Fruit fly (Drosophila melanogaster) whole organism, embryonic: ENCODE measurements around the gene Sgs1.
A peak's percentile ranks its signal among the peaks of the same experiment; 100 is the strongest.

Source experiments
- ATbp ChIP-seq: fragments of 200-800 bp; sonication (Bioruptor generic); optimal IDR thresholded peaks from 2 replicates; lab custom pipeline; 2017; ENCODE audit warnings: missing biosample characterization, mild to moderate bottlenecking, missing genetic modification characterization, missing genetic modification reagents
- Asciz ChIP-seq: fragments of 200-800 bp; sonication (Bioruptor generic); optimal IDR thresholded peaks from 2 replicates; lab custom pipeline; 2017; ENCODE audit warnings: missing biosample characterization, mild to moderate bottlenecking, missing genetic modification characterization, missing genetic modification reagents
- BtbVII ChIP-seq: fragments of 200-800 bp; sonication (Bioruptor generic); optimal IDR thresholded peaks from 3 replicates; lab custom pipeline; 2017; ENCODE audit warnings: missing biosample characterization, mild to moderate bottlenecking, missing genetic modification characterization
- CG10366 ChIP-seq: fragments of 200-800 bp; sonication (Bioruptor generic); IDR thresholded peaks from 2 replicates; pipeline ENCODE4 v1.3.6; 2022; ENCODE audit warnings: missing biosample characterization, missing genetic modification characterization
- CG10959 ChIP-seq: fragments of 200-800 bp; sonication (Bioruptor generic); IDR thresholded peaks from 2 replicates; pipeline ENCODE4 v1.3.6; 2022; ENCODE audit warnings: missing biosample characterization, missing genetic modification characterization
- CG10979 ChIP-seq: fragments of 200-800 bp; sonication (Bioruptor generic); optimal IDR thresholded peaks from 2 replicates; lab custom pipeline; 2018; ENCODE audit warnings: missing biosample characterization, mild to moderate bottlenecking, missing genetic modification characterization, moderate library complexity
- CG11085 ChIP-seq: fragments of 200-800 bp; sonication (Bioruptor generic); IDR thresholded peaks from 2 replicates; pipeline ENCODE4 v1.3.6; 2022; ENCODE audit warnings: missing biosample characterization, missing genetic modification characterization
- CG11247 ChIP-seq: fragments of 200-800 bp; sonication (Bioruptor generic); IDR thresholded peaks from 2 replicates; pipeline ENCODE4 v1.3.6; 2022; ENCODE audit warnings: missing biosample characterization, missing genetic modification characterization
- CG11504 ChIP-seq: fragments of 200-800 bp; sonication (Bioruptor generic); optimal IDR thresholded peaks from 3 replicates; lab custom pipeline; 2019; ENCODE audit warnings: missing biosample characterization, mild to moderate bottlenecking, missing genetic modification characterization, moderate library complexity
- CG12236 ChIP-seq: fragments of 200-800 bp; sonication (Bioruptor generic); optimal IDR thresholded peaks from 2 replicates; lab custom pipeline; 2016; ENCODE audit warnings: missing biosample characterization, missing genetic modification characterization
- CG12391 ChIP-seq: fragments of 200-800 bp; sonication (Bioruptor generic); optimal IDR thresholded peaks from 3 replicates; lab custom pipeline; 2018; ENCODE audit warnings: missing biosample characterization, mild to moderate bottlenecking, missing genetic modification characterization, moderate library complexity
- CG13424 ChIP-seq: fragments of 200-800 bp; sonication (Bioruptor generic); optimal IDR thresholded peaks from 2 replicates; lab custom pipeline; 2019; ENCODE audit warnings: missing biosample characterization, mild to moderate bottlenecking, missing genetic modification characterization, moderate library complexity
- CG14710 ChIP-seq: fragments of 200-800 bp; sonication (Bioruptor generic); optimal IDR thresholded peaks from 3 replicates; lab custom pipeline; 2019; ENCODE audit warnings: missing biosample characterization, mild to moderate bottlenecking, missing genetic modification characterization, moderate library complexity
- CG15269 ChIP-seq: fragments of 200-800 bp; sonication (Bioruptor generic); optimal IDR thresholded peaks from 2 replicates; lab custom pipeline; 2018; ENCODE audit warnings: missing biosample characterization, mild to moderate bottlenecking, missing genetic modification characterization, moderate library complexity
- CG1529 ChIP-seq: fragments of 200-800 bp; sonication (Bioruptor generic); optimal IDR thresholded peaks from 3 replicates; lab custom pipeline; 2018; ENCODE audit warnings: missing biosample characterization, missing genetic modification characterization
- CG17359 ChIP-seq: fragments of 200-800 bp; sonication (Bioruptor generic); optimal IDR thresholded peaks from 3 replicates; lab custom pipeline; 2018; ENCODE audit warnings: missing biosample characterization, mild to moderate bottlenecking, missing genetic modification characterization, moderate library complexity
- CG17361 ChIP-seq: fragments of 200-800 bp; sonication (Bioruptor generic); IDR thresholded peaks from 3 replicates; pipeline ENCODE4 v1.3.6; 2022; ENCODE audit warnings: missing biosample characterization, missing genetic modification characterization
- CG18599 ChIP-seq: fragments of 200-800 bp; sonication (Bioruptor generic); optimal IDR thresholded peaks from 3 replicates; lab custom pipeline; 2017; ENCODE audit warnings: missing biosample characterization, missing genetic modification characterization, mild to moderate bottlenecking, moderate library complexity, missing genetic modification reagents
- CG2712 ChIP-seq: fragments of 200-800 bp; optimal IDR thresholded peaks from 3 replicates; lab custom pipeline; 2019; ENCODE audit warnings: missing biosample characterization, mild to moderate bottlenecking, missing genetic modification characterization, moderate library complexity
- CG31365 ChIP-seq: fragments of 200-800 bp; sonication (Bioruptor generic); optimal IDR thresholded peaks from 2 replicates; lab custom pipeline; 2018; ENCODE audit warnings: missing biosample characterization, mild to moderate bottlenecking, missing genetic modification characterization
- CG31441 ChIP-seq: fragments of 200-800 bp; sonication (Bioruptor generic); IDR thresholded peaks from 2 replicates; pipeline ENCODE4 v1.3.6; 2022; ENCODE audit warnings: missing biosample characterization, missing genetic modification characterization
- CG4854 ChIP-seq: fragments of 200-800 bp; sonication (Bioruptor generic); optimal IDR thresholded peaks from 2 replicates; lab custom pipeline; 2016; ENCODE audit warnings: missing biosample characterization, missing genetic modification characterization, inconsistent platforms
- CG7839 ChIP-seq: fragments of 200-800 bp; sonication (Bioruptor generic); optimal IDR thresholded peaks from 3 replicates; lab custom pipeline; 2018; ENCODE audit warnings: missing biosample characterization, mild to moderate bottlenecking, missing genetic modification characterization, moderate library complexity
- CG8089 ChIP-seq: fragments of 200-800 bp; sonication (Bioruptor generic); optimal IDR thresholded peaks from 3 replicates; lab custom pipeline; 2016; ENCODE audit warnings: missing biosample characterization, missing genetic modification characterization
- CG8924 ChIP-seq: fragments of 200-800 bp; optimal IDR thresholded peaks from 3 replicates; lab custom pipeline; 2019; ENCODE audit warnings: missing biosample characterization, mild to moderate bottlenecking, missing genetic modification characterization, moderate library complexity
- CG9437 ChIP-seq: fragments of 200-800 bp; sonication (Bioruptor generic); optimal IDR thresholded peaks from 2 replicates; lab custom pipeline; 2018; ENCODE audit warnings: missing biosample characterization, mild to moderate bottlenecking, missing genetic modification characterization
- Dp ChIP-seq: fragments of 200-800 bp; sonication (Bioruptor generic); optimal IDR thresholded peaks from 2 replicates; lab custom pipeline; 2018; ENCODE audit warnings: missing biosample characterization, mild to moderate bottlenecking, missing genetic modification characterization, moderate library complexity
- MBD-R2 ChIP-seq: fragments of 200-800 bp; sonication (Bioruptor generic); IDR thresholded peaks from 2 replicates; pipeline ENCODE4 v1.3.6; 2022; ENCODE audit warnings: missing biosample characterization, missing genetic modification characterization
- Med ChIP-seq: fragments of 200-800 bp; sonication (Bioruptor generic); peaks from one replicate; lab custom pipeline; 2016; ENCODE audit warnings: missing biosample characterization, missing genetic modification characterization, mild to moderate bottlenecking, inconsistent platforms, moderate library complexity
- Mes4 ChIP-seq: fragments of 200-800 bp; sonication (Bioruptor generic); optimal IDR thresholded peaks from 2 replicates; lab custom pipeline; 2016; ENCODE audit warnings: missing biosample characterization, missing genetic modification characterization
- Poxn ChIP-seq: fragments of 200-800 bp; sonication (Bioruptor generic); IDR thresholded peaks from 2 replicates; pipeline ENCODE4 v1.3.6; 2022; ENCODE audit warnings: missing biosample characterization, missing genetic modification characterization
- Ssrp ChIP-seq: fragments of 200-800 bp; sonication (Bioruptor generic); optimal IDR thresholded peaks from 2 replicates; lab custom pipeline; 2018; ENCODE audit warnings: missing biosample characterization, mild to moderate bottlenecking, missing genetic modification characterization, moderate library complexity
- Usf ChIP-seq: fragments of 200-800 bp; sonication (Bioruptor generic); optimal IDR thresholded peaks from 2 replicates; lab custom pipeline; 2017; ENCODE audit warnings: missing genotype, missing biosample characterization, missing genetic modification characterization
- bcd ChIP-seq: fragments of 200-800 bp; sonication (Bioruptor generic); optimal IDR thresholded peaks from 2 replicates; lab custom pipeline; 2017; ENCODE audit warnings: missing biosample characterization, mild to moderate bottlenecking, missing genetic modification characterization
- chif ChIP-seq, 2 experiments: fragments of 200-800 bp; sonication (Bioruptor generic); optimal IDR thresholded peaks; 3 replicates each; lab custom pipeline; 2016; ENCODE audit warnings: missing biosample characterization in 2 of 2, missing genetic modification characterization in 2 of 2
- cwo ChIP-seq: fragments of 200-800 bp; sonication (Bioruptor generic); optimal IDR thresholded peaks from 3 replicates; lab custom pipeline; 2017; ENCODE audit warnings: missing biosample characterization, missing genetic modification characterization, mild to moderate bottlenecking, moderate library complexity, missing genetic modification reagents
- fd3F ChIP-seq: fragments of 200-800 bp; sonication (Bioruptor generic); optimal IDR thresholded peaks from 2 replicates; lab custom pipeline; 2018; ENCODE audit warnings: missing biosample characterization, mild to moderate bottlenecking, missing genetic modification characterization, moderate library complexity
- fd96Cb ChIP-seq: fragments of 200-800 bp; sonication (Bioruptor generic); optimal IDR thresholded peaks from 2 replicates; lab custom pipeline; 2018; ENCODE audit warnings: missing biosample characterization, mild to moderate bottlenecking, missing genetic modification characterization, moderate library complexity
- gem ChIP-seq: fragments of 200-800 bp; sonication (Bioruptor generic); optimal IDR thresholded peaks from 2 replicates; lab custom pipeline; 2019; ENCODE audit warnings: missing biosample characterization, mild to moderate bottlenecking, missing genetic modification characterization, moderate library complexity
- gro ChIP-seq: fragments of 200-800 bp; sonication (Bioruptor generic); optimal IDR thresholded peaks from 2 replicates; lab custom pipeline; 2016; ENCODE audit warnings: missing biosample characterization, missing genetic modification characterization
- h ChIP-seq: fragments of >200 bp; optimal IDR thresholded peaks from 2 replicates; lab custom pipeline; 2017
- kni ChIP-seq: fragments of 200-800 bp; sonication (Bioruptor generic); optimal IDR thresholded peaks from 3 replicates; lab custom pipeline; 2017; ENCODE audit warnings: mild to moderate bottlenecking, missing biosample characterization, missing genetic modification reagents, missing genetic modification characterization
- lab ChIP-seq: fragments of 200-800 bp; sonication (Bioruptor generic); optimal IDR thresholded peaks from 3 replicates; lab custom pipeline; 2017; ENCODE audit warnings: missing biosample characterization, missing genetic modification characterization, mild to moderate bottlenecking, moderate library complexity, missing genetic modification reagents
- lola ChIP-seq, 3 experiments: fragments of >200 bp in 2 of 3; fragments of 200-800 bp in 1 of 3; sonication (Bioruptor generic) in 1 of 3; optimal IDR thresholded peaks; 2 replicates each; lab custom pipeline; 2017 to 2019; ENCODE audit warnings: missing biosample characterization in 3 of 3, missing genetic modification characterization in 3 of 3, mild to moderate bottlenecking in 1 of 3, moderate library complexity in 1 of 3
- nom ChIP-seq: fragments of 200-800 bp; sonication (Bioruptor generic); optimal IDR thresholded peaks from 2 replicates; lab custom pipeline; 2017; ENCODE audit warnings: missing biosample characterization, missing genetic modification characterization, mild to moderate bottlenecking, moderate library complexity, missing genetic modification reagents
- onecut ChIP-seq: fragments of 200-800 bp; sonication (Bioruptor generic); IDR thresholded peaks from 2 replicates; pipeline ENCODE4 v1.3.6; 2022; ENCODE audit warnings: missing biosample characterization, missing genetic modification characterization
- pum ChIP-seq: fragments of 200-800 bp; sonication (Bioruptor generic); optimal IDR thresholded peaks from 2 replicates; lab custom pipeline; 2016; ENCODE audit warnings: missing biosample characterization, missing genetic modification characterization
- sens ChIP-seq: fragments of 200-800 bp; sonication (Bioruptor generic); peaks from one replicate; lab custom pipeline; 2016; ENCODE audit warnings: missing biosample characterization, missing genetic modification characterization
- vvl ChIP-seq: fragments of 200-800 bp; sonication (Bioruptor generic); IDR thresholded peaks from 2 replicates; pipeline ENCODE4 v1.3.6; 2022; ENCODE audit warnings: missing biosample characterization, missing genetic modification characterization
- wor ChIP-seq: fragments of 200-800 bp; sonication (Bioruptor generic); IDR thresholded peaks from 2 replicates; pipeline ENCODE4 v1.3.6; 2022; ENCODE audit warnings: missing biosample characterization, missing genetic modification characterization

The Sgs1 gene

DNA sequence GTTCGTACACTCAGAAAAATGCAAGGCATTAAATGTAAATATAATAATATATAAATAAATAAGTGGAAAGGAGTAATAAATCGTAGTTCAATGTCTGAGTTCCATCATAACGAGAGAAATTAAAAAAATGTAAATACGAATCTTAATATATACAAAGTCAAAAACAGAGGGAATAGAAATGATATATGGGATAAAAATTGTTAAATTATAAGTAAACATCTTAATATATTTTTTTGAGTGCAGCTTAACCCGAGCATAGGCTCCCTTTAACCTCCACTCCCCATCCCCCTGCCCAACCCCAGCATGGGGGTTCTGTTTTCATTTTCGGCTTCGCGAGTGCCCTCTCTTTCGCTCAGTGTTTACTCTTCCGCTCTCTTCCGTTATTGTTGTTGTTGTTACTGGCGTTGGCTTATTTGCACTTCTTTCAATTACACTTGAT is 21.5 kb upstream of the Sgs1 start (continued):
- peak; percentile 58 for TF ChIP-seq Med (GFP tag; lab: Kevin White, UChicago)
- peak; percentile 37 for TF ChIP-seq CG14710 (tag; lab: Kevin White, UChicago)
- TF ChIP-seq CG11504 (tag; lab: Kevin White, UChicago) = peak; percentile 63
- TF ChIP-seq CG8089 (GFP tag; lab: Kevin White, UChicago) = no peak
- 0 out of 2 replicates have a peak, but pooled peaks have one; percentile 22 for TF ChIP-seq vvl
- peak; percentile 33; the same call in 1 of the 2 replicates for TF ChIP-seq wor (GFP tag; lab: Robert Waterston, UW)
- peak; percentile 22 for TF ChIP-seq CG18599
- TF ChIP-seq h (lab: Kevin White, UChicago) = no peak
- TF ChIP-seq Poxn (GFP tag; lab: Robert Waterston, UW) = no peak
- TF ChIP-seq cwo (GFP tag; lab: Kevin White, UChicago) = peak; percentile 1
- no peak for TF ChIP-seq MBD-R2 (GFP tag; lab: Robert Waterston, UW)
- TF ChIP-seq BtbVII = peak; percentile 30
- TF ChIP-seq fd96Cb = peak; percentile 50
- no peak for TF ChIP-seq CG31365
- peak; percentile 28 for TF ChIP-seq CG1529 (GFP tag; lab: Kevin White, UChicago)
- no peak for TF ChIP-seq kni (GFP tag; lab: Kevin White, UChicago)
- peak; percentile 41 for TF ChIP-seq CG7839
- no peak for TF ChIP-seq CG12236 (GFP tag; lab: Kevin White, UChicago)
- no peak for TF ChIP-seq pum
- peak; percentile 23 for TF ChIP-seq bcd (GFP tag; lab: Kevin White, UChicago)
- TF ChIP-seq Asciz (GFP tag; lab: Kevin White, UChicago) = peak; percentile 44
- TF ChIP-seq lab (GFP tag; lab: Kevin White, UChicago) = peak; percentile 50
- no peak for TF ChIP-seq chif (GFP tag; optimal IDR thresholded peaks at IDR 0.05; lab: Kevin White, UChicago)
- TF ChIP-seq CG8924 = peak; percentile 41
- TF ChIP-seq Mes4 (GFP tag; lab: Kevin White, UChicago) = no peak
- TF ChIP-seq Usf (GFP tag; lab: Kevin White, UChicago) = no peak
- TF ChIP-seq nom (GFP tag; lab: Kevin White, UChicago) = no peak
- TF ChIP-seq sens (GFP tag; lab: Kevin White, UChicago) = peak; percentile 87
- no peak for TF ChIP-seq gro
- TF ChIP-seq CG10979 (tag; lab: Kevin White, UChicago) = peak; percentile 64
- no peak for TF ChIP-seq CG11247
- TF ChIP-seq ATbp (GFP tag; lab: Kevin White, UChicago) = peak; percentile 47
- peak; percentile 67 for TF ChIP-seq CG17361 (GFP tag; lab: Robert Waterston, UW)
- TF ChIP-seq CG10959 (GFP tag; lab: Robert Waterston, UW) = no peak
- TF ChIP-seq CG31441 (GFP tag; lab: Robert Waterston, UW) = peak; percentile 51
- TF ChIP-seq CG2712 (tag; lab: Kevin White, UChicago) = peak; percentile 49
- peak; percentile 24 for TF ChIP-seq CG13424
- peak in 1 of 3 experiments; percentile 37 for TF ChIP-seq lola (GFP tag; optimal IDR thresholded peaks at IDR 0.05; lab: Kevin White, UChicago)
- TF ChIP-seq CG4854 (GFP tag; lab: Kevin White, UChicago) = no peak
- TF ChIP-seq CG11085 = no peak
- peak; percentile 37 for TF ChIP-seq CG12391 (tag; lab: Kevin White, UChicago)
- TF ChIP-seq fd3F = no peak
- TF ChIP-seq CG15269 (tag; lab: Kevin White, UChicago) = peak; percentile 7
- TF ChIP-seq CG10366 (GFP tag; lab: Robert Waterston, UW) = no peak
- TF ChIP-seq onecut (GFP tag; lab: Robert Waterston, UW) = 0 out of 2 replicates have a peak, but pooled peaks have one; percentile 16
- no peak for TF ChIP-seq CG9437 (GFP tag; lab: Kevin White, UChicago)
- no peak for TF ChIP-seq Dp (GFP tag; lab: Kevin White, UChicago)
- no peak for TF ChIP-seq CG17359
- peak; percentile 60 for TF ChIP-seq gem (tag; lab: Kevin White, UChicago)
- peak; percentile 17 for TF ChIP-seq Ssrp (tag; lab: Kevin White, UChicago)
